Worm (Caenorhabditis elegans) whole organism, L1 larva: ENCODE results near the gene clc-17.

Source experiments
- fkh-4 ChIP-seq: sonication (generic microtip); optimal IDR thresholded peaks from 2 replicates; lab custom pipeline; 2016; ENCODE audit warnings: missing compliant biosample characterization, missing genetic modification characterization, borderline replicate concordance
- hlh-17 ChIP-seq: fragments of 200-800 bp; sonication (Bioruptor generic); optimal IDR thresholded peaks from 2 replicates; lab custom pipeline; 2018; ENCODE audit warnings: missing genetic modification characterization, mild to moderate bottlenecking, missing compliant biosample characterization, moderate library complexity, borderline replicate concordance
- lin-13 ChIP-seq: fragments of 150-350 bp; optimal IDR thresholded peaks from 2 replicates; lab custom pipeline; 2014; ENCODE audit warnings: missing biosample characterization, missing genetic modification reagents, missing genetic modification characterization
- mdl-1 ChIP-seq, 2 experiments: fragments of 150-350 bp; optimal IDR thresholded peaks; 2 replicates each; lab custom pipeline; 2014 to 2017; ENCODE audit warnings: missing biosample characterization in 2 of 2, missing genetic modification characterization in 2 of 2, inconsistent platforms in 1 of 2
- mef-2 ChIP-seq: fragments of 150-350 bp; optimal IDR thresholded peaks from 2 replicates; lab custom pipeline; 2014; ENCODE audit warnings: missing biosample characterization, missing genetic modification characterization
- nhr-12 ChIP-seq: sonication (generic microtip); optimal IDR thresholded peaks from 2 replicates; lab custom pipeline; 2017; ENCODE audit warnings: missing biosample characterization, missing genetic modification characterization
- nhr-237 ChIP-seq: fragments of 150-350 bp; optimal IDR thresholded peaks from 2 replicates; lab custom pipeline; 2014; ENCODE audit warnings: missing biosample characterization, missing genetic modification characterization
- nhr-28 ChIP-seq: fragments of 150-350 bp; optimal IDR thresholded peaks from 2 replicates; lab custom pipeline; 2014; ENCODE audit warnings: missing biosample characterization, missing genetic modification characterization
- nhr-85 ChIP-seq: sonication (generic microtip); peaks from one replicate; lab custom pipeline; 2016; ENCODE audit warnings: missing genetic modification characterization, inconsistent platforms, missing compliant biosample characterization
- tbx-2 ChIP-seq: sonication (generic microtip); optimal IDR thresholded peaks from 2 replicates; lab custom pipeline; 2016; ENCODE audit warnings: missing genetic modification characterization, missing compliant biosample characterization
- unc-62 ChIP-seq: fragments of 150-350 bp; optimal IDR thresholded peaks from 2 replicates; lab custom pipeline; 2014; ENCODE audit warnings: missing biosample characterization, missing genetic modification reagents, missing genetic modification characterization

- TF ChIP-seq nhr-12, result no peak
- TF ChIP-seq mef-2 (tag; lab: Kevin White, UChicago), result no peak
- TF ChIP-seq nhr-85 (tag; lab: Kevin White, UChicago), result no peak
- TF ChIP-seq lin-13 (GFP tag; lab: Kevin White, UChicago), result no peak
- no peak for TF ChIP-seq tbx-2
- TF ChIP-seq hlh-17 (GFP tag; lab: Kevin White, UChicago), result no peak
- no peak for TF ChIP-seq mdl-1 (tag; optimal IDR thresholded peaks at IDR 0.05; lab: Kevin White, UChicago)
- no peak for TF ChIP-seq nhr-28 (tag; lab: Kevin White, UChicago)
- no peak for TF ChIP-seq fkh-4 (tag; lab: Kevin White, UChicago)
- TF ChIP-seq nhr-237, result no peak
- TF ChIP-seq unc-62 (GFP tag; lab: Kevin White, UChicago), result no peak
These were observed 16.8 kb downstream of the clc-17 start for ce11 chrX:11123998-11124397.
